Worm (Caenorhabditis elegans): ENCODE data around the gene skr-17.
A peak's percentile ranks its signal among the peaks of the same experiment; 100 is the strongest.

The skr-17 gene

ce11 chrII:7803174-7803573, 19.9 kb downstream of the skr-17 start:
- TF ChIP-seq odd-2 (tag; optimal IDR thresholded peaks at IDR 0.05) (no peak), sox-2 (GFP tag; IDR thresholded peaks at IDR 0.05) (no peak), unc-42 (tag; optimal IDR thresholded peaks at IDR 0.05) (peak; percentile 49), ref-2 (tag; optimal IDR thresholded peaks at IDR 0.05) (no peak), ets-4 (tag; optimal IDR thresholded peaks at IDR 0.05) (no peak), che-1 (tag; optimal IDR thresholded peaks at IDR 0.05) (no peak), F13H6.1 (tag; optimal IDR thresholded peaks at IDR 0.05) (no peak)

DNA sequence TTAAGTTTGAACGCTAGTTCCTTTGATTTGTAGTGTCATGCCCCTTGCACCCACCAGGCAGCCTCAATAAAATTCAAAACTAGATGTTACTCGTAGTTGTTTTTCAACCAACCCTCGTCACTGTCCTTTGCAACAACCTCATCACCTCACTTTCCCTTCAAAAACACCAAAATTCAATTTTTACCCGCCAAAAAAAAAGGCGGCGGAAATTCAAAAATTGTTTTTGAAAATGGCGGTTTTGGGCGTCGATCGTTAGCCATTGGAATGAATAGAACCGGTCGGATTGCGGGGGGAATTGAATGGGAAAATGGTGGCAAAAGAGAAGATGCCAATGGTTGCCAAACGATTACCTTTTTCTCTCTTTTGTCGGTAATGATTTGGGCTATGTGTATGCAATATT, 22.7 kb downstream of the skr-17 start:
- no peak for TF ChIP-seq ceh-22 (tag; optimal IDR thresholded peaks at IDR 0.05)
- no peak for TF ChIP-seq ceh-14 (tag; optimal IDR thresholded peaks at IDR 0.05)
- no peak for TF ChIP-seq ceh-24 (tag; optimal IDR thresholded peaks at IDR 0.05)
- TF ChIP-seq gmeb-2 (tag; optimal IDR thresholded peaks at IDR 0.05), result no peak
- no peak for TF ChIP-seq ama-1 (optimal IDR thresholded peaks at IDR 0.05)
- TF ChIP-seq Y22D7AL.16 (tag; optimal IDR thresholded peaks at IDR 0.05), result no peak
- no peak for TF ChIP-seq ceh-6 (GFP tag; optimal IDR thresholded peaks at IDR 0.05)
- TF ChIP-seq ets-4 (tag; optimal IDR thresholded peaks at IDR 0.05), result no peak
- no peak for TF ChIP-seq elt-4 (tag; optimal IDR thresholded peaks at IDR 0.05)
- no peak for TF ChIP-seq pha-2 (tag; optimal IDR thresholded peaks at IDR 0.05)
- no peak for TF ChIP-seq ref-2 (tag; optimal IDR thresholded peaks at IDR 0.05)
- TF ChIP-seq pax-1 (tag; optimal IDR thresholded peaks at IDR 0.05), result no peak

DNA sequence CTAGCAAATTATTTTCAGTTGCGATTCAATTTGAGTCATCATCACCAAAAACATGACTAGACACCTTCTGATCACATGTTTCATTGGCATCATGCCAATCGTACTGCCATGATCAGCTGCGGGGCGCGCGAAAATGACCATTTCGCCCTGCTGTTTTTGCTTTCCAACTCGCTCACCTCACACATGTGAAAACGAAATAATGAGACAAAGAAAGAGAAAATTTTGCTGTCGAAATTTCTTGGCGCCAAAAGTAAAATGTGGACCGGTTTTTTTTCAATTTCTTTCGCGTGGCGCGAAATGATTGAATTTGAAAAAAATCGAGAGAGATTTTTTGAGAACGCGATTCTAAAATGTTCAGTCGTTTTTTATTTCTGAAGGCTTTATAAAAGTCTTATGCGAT, 23.6 kb downstream of the skr-17 start:
- TF ChIP-seq ref-2 (tag; optimal IDR thresholded peaks at IDR 0.05) (peak; percentile 35), fax-1 (tag; optimal IDR thresholded peaks at IDR 0.05) (no peak), hlh-15 (tag; optimal IDR thresholded peaks at IDR 0.05) (no peak)

- TF ChIP-seq hlh-8 (tag; optimal IDR thresholded peaks at IDR 0.05), result no peak
Observed at ce11 chrII:7808153-7808552, 24.8 kb downstream of the skr-17 start.

DNA sequence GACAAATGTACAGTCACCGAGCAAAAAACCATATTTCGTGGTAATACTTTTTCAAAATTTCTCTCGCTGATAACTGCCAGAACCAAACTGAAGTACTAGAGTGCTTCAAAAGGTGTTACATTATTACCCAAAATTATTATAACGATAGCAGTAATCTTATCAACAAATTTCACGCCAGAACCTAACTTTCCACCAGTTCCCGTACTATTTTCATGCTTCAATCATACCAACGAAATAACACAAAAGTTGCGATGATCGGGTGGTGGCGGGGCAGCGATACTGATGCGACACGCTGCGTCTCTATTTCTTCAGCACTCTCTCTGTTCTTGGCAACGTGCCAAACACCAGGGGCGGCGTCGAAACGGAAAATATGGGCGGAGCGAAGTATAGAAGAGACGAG, 25.6 kb downstream of the skr-17 start:
- TF ChIP-seq ceh-18 (tag; optimal IDR thresholded peaks at IDR 0.05) (peak; percentile 10), C08G9.2 (tag; optimal IDR thresholded peaks at IDR 0.05) (no peak), hlh-8 (tag; optimal IDR thresholded peaks at IDR 0.05) (no peak), fkh-10 (GFP tag; optimal IDR thresholded peaks at IDR 0.05) (no peak), ets-4 (tag; optimal IDR thresholded peaks at IDR 0.05) (no peak), fax-1 (tag; optimal IDR thresholded peaks at IDR 0.05) (no peak), ceh-6 (GFP tag; optimal IDR thresholded peaks at IDR 0.05) (no peak), pha-4 (tag; optimal IDR thresholded peaks at IDR 0.05) (no peak), sox-2 (GFP tag; IDR thresholded peaks at IDR 0.05) (no peak), nfya-1 (tag; optimal IDR thresholded peaks at IDR 0.05) (peak; percentile 26), elt-2 (tag; optimal IDR thresholded peaks at IDR 0.05) (peak; percentile 55), pag-3 (tag; optimal IDR thresholded peaks at IDR 0.05; ENCODE audit: borderline replicate concordance) (no peak), T23F11.4 (GFP tag; optimal IDR thresholded peaks at IDR 0.05) (no peak), ceh-22 (tag; optimal IDR thresholded peaks at IDR 0.05) (no peak), ama-1 (optimal IDR thresholded peaks at IDR 0.05) (no peak), eyg-1 (tag; optimal IDR thresholded peaks at IDR 0.05) (no peak), elt-4 (tag; optimal IDR thresholded peaks at IDR 0.05) (no peak), pqm-1 (tag; optimal IDR thresholded peaks at IDR 0.05) (no peak)

ce11 chrII:7809358-7809914, 26.1 kb downstream of the skr-17 start:
- TF ChIP-seq syd-9 (tag; optimal IDR thresholded peaks at IDR 0.05) (no peak), sdc-2 (tag; optimal IDR thresholded peaks at IDR 0.05) (no peak), pag-3 (tag; optimal IDR thresholded peaks at IDR 0.05; ENCODE audit: borderline replicate concordance) (no peak), ceh-19 (GFP tag; optimal IDR thresholded peaks at IDR 0.05) (no peak), ceh-30 (tag; optimal IDR thresholded peaks at IDR 0.05) (no peak), ref-2 (tag; optimal IDR thresholded peaks at IDR 0.05) (no peak), unc-3 (GFP tag; conservative IDR thresholded peaks at IDR 0.05) (no peak), unc-3 (tag; optimal IDR thresholded peaks at IDR 0.05) (no peak), pha-2 (tag; optimal IDR thresholded peaks at IDR 0.05) (no peak), ztf-16 (tag; optimal IDR thresholded peaks at IDR 0.05) (no peak), unc-42 (tag; optimal IDR thresholded peaks at IDR 0.05) (peak; percentile 86), unc-55 (GFP tag; optimal IDR thresholded peaks at IDR 0.05) (no peak), ceh-34 (tag; optimal IDR thresholded peaks at IDR 0.05) (no peak), hlh-8 (tag; optimal IDR thresholded peaks at IDR 0.05) (no peak), tbx-2 (tag; optimal IDR thresholded peaks at IDR 0.05) (peak; percentile 36)

Measured in whole organism, late embryonic.